Worm (Caenorhabditis elegans) whole organism, young adult: ENCODE measurements around the gene tut-1.

Source experiments
- B0019.2 ChIP-seq: fragments of 200-800 bp; sonication (Bioruptor generic); conservative IDR thresholded peaks from 2 replicates; pipeline ENCODE4 v1.3.6; 2022; ENCODE audit warnings: missing genetic modification reagents, missing genetic modification characterization, missing compliant biosample characterization
- B0336.3 ChIP-seq: fragments of 200-800 bp; sonication (Bioruptor generic); IDR thresholded peaks from 2 replicates; pipeline ENCODE4 v1.3.6; 2022; ENCODE audit warnings: missing genetic modification characterization, missing compliant biosample characterization
- F22D6.2 ChIP-seq: sonication (generic microtip); optimal IDR thresholded peaks from 2 replicates; lab custom pipeline; 2016; ENCODE audit warnings: mild to moderate bottlenecking, missing genetic modification characterization, missing compliant biosample characterization
- F57A8.1 ChIP-seq: fragments of 200-800 bp; sonication (Bioruptor generic); optimal IDR thresholded peaks from 2 replicates; lab custom pipeline; 2018; ENCODE audit warnings: mild to moderate bottlenecking, missing genetic modification characterization, moderate library complexity, missing compliant biosample characterization
- F57C9.4 ChIP-seq: sonication (generic microtip); optimal IDR thresholded peaks from 2 replicates; lab custom pipeline; 2017; ENCODE audit warnings: mild to moderate bottlenecking, missing genetic modification characterization, missing compliant biosample characterization
- K11D2.4 ChIP-seq: fragments of 200-800 bp; sonication (Bioruptor generic); IDR thresholded peaks from 2 replicates; pipeline ENCODE4 v1.3.6; 2022; ENCODE audit warnings: missing genetic modification reagents, missing genetic modification characterization, missing compliant biosample characterization
- K12H6.12 ChIP-seq: fragments of 200-800 bp; sonication (Bioruptor generic); optimal IDR thresholded peaks from 2 replicates; lab custom pipeline; 2018; ENCODE audit warnings: mild to moderate bottlenecking, missing genetic modification characterization, missing compliant biosample characterization
- T07F8.4 ChIP-seq: sonication (generic microtip); optimal IDR thresholded peaks from 2 replicates; lab custom pipeline; 2016; ENCODE audit warnings: mild to moderate bottlenecking, missing genetic modification characterization, moderate library complexity, missing compliant biosample characterization
- Y53G8AR.9 ChIP-seq: fragments of 200-800 bp; sonication (Bioruptor generic); conservative IDR thresholded peaks from 2 replicates; pipeline ENCODE4 v1.3.6; 2022; ENCODE audit warnings: missing genetic modification reagents, missing genetic modification characterization, missing compliant biosample characterization
- bed-2 ChIP-seq: fragments of 200-800 bp; sonication (Bioruptor generic); IDR thresholded peaks from 2 replicates; pipeline ENCODE4 v1.3.6; 2022; ENCODE audit warnings: missing genetic modification reagents, missing genetic modification characterization, missing compliant biosample characterization
- cebp-1 ChIP-seq, 2 experiments: fragments of 200-800 bp in 1 of 2; sonication (Bioruptor generic) in 1 of 2; sonication (generic microtip) in 1 of 2; IDR thresholded peaks in 1 of 2; optimal IDR thresholded peaks in 1 of 2; 2 replicates each; pipeline versions ENCODE4 v1.3.6 to Lab custom; 2017 to 2022; ENCODE audit warnings: missing compliant biosample characterization in 2 of 2, missing genetic modification characterization in 2 of 2, mild to moderate bottlenecking in 1 of 2, missing genetic modification reagents in 1 of 2, moderate library complexity in 1 of 2
- die-1 ChIP-seq: sonication (generic microtip); optimal IDR thresholded peaks from 2 replicates; lab custom pipeline; 2016; ENCODE audit warnings: missing genotype, mild to moderate bottlenecking, missing genetic modification characterization, missing compliant biosample characterization
- egrh-3 ChIP-seq: fragments of 200-800 bp; sonication (Bioruptor generic); IDR thresholded peaks from 2 replicates; pipeline ENCODE4 v1.3.6; 2022; ENCODE audit warnings: missing genetic modification reagents, missing genetic modification characterization, missing compliant biosample characterization
- him-1 ChIP-seq: sonication (generic microtip); optimal IDR thresholded peaks from 2 replicates; lab custom pipeline; 2016; ENCODE audit warnings: missing genotype, missing genetic modification reagents, missing genetic modification characterization, missing compliant biosample characterization
- hmg-1.2 ChIP-seq: fragments of 200-800 bp; sonication (Bioruptor generic); IDR thresholded peaks from 2 replicates; pipeline ENCODE4 v1.3.6; 2022; ENCODE audit warnings: missing genetic modification reagents, missing genetic modification characterization, missing compliant biosample characterization
- hrde-1 ChIP-seq: sonication (generic microtip); optimal IDR thresholded peaks from 2 replicates; lab custom pipeline; 2016; ENCODE audit warnings: missing genetic modification characterization, mild to moderate bottlenecking, missing compliant biosample characterization, moderate library complexity, missing genotype, missing genetic modification reagents, borderline replicate concordance
- lag-1 ChIP-seq: fragments of 200-800 bp; sonication (Bioruptor generic); IDR thresholded peaks from 2 replicates; pipeline ENCODE4 v1.3.6; 2022; ENCODE audit warnings: missing genetic modification reagents, missing genetic modification characterization, missing compliant biosample characterization
- lin-26 ChIP-seq: fragments of 200-800 bp; sonication (Bioruptor generic); IDR thresholded peaks from 2 replicates; pipeline ENCODE4 v1.3.6; 2022; ENCODE audit warnings: missing genetic modification reagents, missing genetic modification characterization, missing compliant biosample characterization
- lin-40 ChIP-seq: sonication (generic microtip); optimal IDR thresholded peaks from 2 replicates; lab custom pipeline; 2016; ENCODE audit warnings: missing genetic modification characterization, mild to moderate bottlenecking, missing compliant biosample characterization, missing genotype, missing genetic modification reagents
- lsl-1 ChIP-seq: fragments of 200-800 bp; sonication (Bioruptor generic); optimal IDR thresholded peaks from 2 replicates; lab custom pipeline; 2018; ENCODE audit warnings: mild to moderate bottlenecking, missing genetic modification characterization, moderate library complexity, missing compliant biosample characterization
- mel-28 ChIP-seq: sonication (generic microtip); optimal IDR thresholded peaks from 2 replicates; lab custom pipeline; 2016; ENCODE audit warnings: borderline replicate concordance, mild to moderate bottlenecking, missing genetic modification characterization, missing compliant biosample characterization
- mes-4 ChIP-seq: sonication (generic microtip); optimal IDR thresholded peaks from 2 replicates; lab custom pipeline; 2016; ENCODE audit warnings: missing genotype, missing genetic modification characterization, missing compliant biosample characterization
- nfya-1 ChIP-seq: sonication (generic microtip); optimal IDR thresholded peaks from 2 replicates; lab custom pipeline; 2017; ENCODE audit warnings: antibody characterized with exemption, missing compliant biosample characterization, missing genetic modification characterization, borderline replicate concordance; ENCODE audit not compliant: insufficient read depth
- nfya-2 ChIP-seq: fragments of 200-800 bp; sonication (Bioruptor generic); IDR thresholded peaks from 2 replicates; pipeline ENCODE4 v1.3.6; 2022; ENCODE audit warnings: missing genetic modification reagents, missing genetic modification characterization, missing compliant biosample characterization
- nhr-120 ChIP-seq: fragments of 200-800 bp; sonication (Bioruptor generic); IDR thresholded peaks from 2 replicates; pipeline ENCODE4 v1.3.6; 2022; ENCODE audit warnings: missing genetic modification characterization, missing compliant biosample characterization
- nhr-80 ChIP-seq: sonication (generic microtip); optimal IDR thresholded peaks from 2 replicates; lab custom pipeline; 2016; ENCODE audit warnings: missing genetic modification characterization, missing compliant biosample characterization
- pbrm-1 ChIP-seq: fragments of 200-800 bp; sonication (Bioruptor generic); IDR thresholded peaks from 2 replicates; pipeline ENCODE4 v1.3.6; 2022; ENCODE audit warnings: missing genetic modification reagents, missing genetic modification characterization, missing compliant biosample characterization
- rec-8 ChIP-seq, 2 experiments: sonication (generic microtip); optimal IDR thresholded peaks; 2 replicates each; lab custom pipeline; 2016; ENCODE audit warnings: mild to moderate bottlenecking in 2 of 2, missing genetic modification characterization in 2 of 2, missing genetic modification reagents in 2 of 2, missing genotype in 2 of 2, missing biosample characterization in 1 of 2, missing compliant biosample characterization in 1 of 2, moderate library complexity in 1 of 2
- repo-1 ChIP-seq: sonication (generic microtip); optimal IDR thresholded peaks from 2 replicates; lab custom pipeline; 2017; ENCODE audit warnings: mild to moderate bottlenecking, missing genetic modification characterization, missing compliant biosample characterization
- rpc-1 ChIP-seq, 2 experiments: fragments of 150-350 bp in 1 of 2; sonication (generic microtip) in 1 of 2; optimal IDR thresholded peaks; 2 replicates each; lab custom pipeline; 2014 to 2018; ENCODE audit warnings: missing biosample characterization in 1 of 2, missing genetic modification characterization in 1 of 2, missing genetic modification reagents in 1 of 2, missing genotype in 1 of 2
- snpc-1.1 ChIP-seq: sonication (generic microtip); optimal IDR thresholded peaks from 2 replicates; lab custom pipeline; 2017; ENCODE audit warnings: missing genetic modification characterization, mild to moderate bottlenecking, missing compliant biosample characterization, antibody characterized with exemption, moderate library complexity, missing genotype, missing genetic modification reagents; ENCODE audit not compliant: insufficient read depth
- snpc-1.3 ChIP-seq: sonication (generic microtip); optimal IDR thresholded peaks from 2 replicates; lab custom pipeline; 2017; ENCODE audit warnings: missing genetic modification characterization, mild to moderate bottlenecking, missing compliant biosample characterization, antibody characterized with exemption, moderate library complexity, missing genotype, missing genetic modification reagents; ENCODE audit not compliant: insufficient read depth
- somi-1 ChIP-seq: fragments of 200-800 bp; sonication (Bioruptor generic); optimal IDR thresholded peaks from 2 replicates; lab custom pipeline; 2018; ENCODE audit warnings: mild to moderate bottlenecking, missing genetic modification characterization, missing compliant biosample characterization
- xnd-1 ChIP-seq: sonication (generic microtip); optimal IDR thresholded peaks from 2 replicates; lab custom pipeline; 2016; ENCODE audit warnings: missing genotype, missing genetic modification reagents, missing genetic modification characterization, missing compliant biosample characterization
- zfh-2 ChIP-seq: fragments of 200-800 bp; sonication (Bioruptor generic); conservative IDR thresholded peaks from 2 replicates; pipeline ENCODE4 v1.3.6; 2022; ENCODE audit warnings: missing genetic modification reagents, missing genetic modification characterization, missing compliant biosample characterization
- zim-3 ChIP-seq: sonication (generic microtip); optimal IDR thresholded peaks from 2 replicates; lab custom pipeline; 2017; ENCODE audit warnings: mild to moderate bottlenecking, missing genetic modification characterization, moderate library complexity, missing compliant biosample characterization
- ztf-22 ChIP-seq: fragments of 200-800 bp; sonication (Bioruptor generic); optimal IDR thresholded peaks from 2 replicates; lab custom pipeline; 2018; ENCODE audit warnings: mild to moderate bottlenecking, missing genetic modification characterization, moderate library complexity, missing compliant biosample characterization

tut-1 gene

DNA sequence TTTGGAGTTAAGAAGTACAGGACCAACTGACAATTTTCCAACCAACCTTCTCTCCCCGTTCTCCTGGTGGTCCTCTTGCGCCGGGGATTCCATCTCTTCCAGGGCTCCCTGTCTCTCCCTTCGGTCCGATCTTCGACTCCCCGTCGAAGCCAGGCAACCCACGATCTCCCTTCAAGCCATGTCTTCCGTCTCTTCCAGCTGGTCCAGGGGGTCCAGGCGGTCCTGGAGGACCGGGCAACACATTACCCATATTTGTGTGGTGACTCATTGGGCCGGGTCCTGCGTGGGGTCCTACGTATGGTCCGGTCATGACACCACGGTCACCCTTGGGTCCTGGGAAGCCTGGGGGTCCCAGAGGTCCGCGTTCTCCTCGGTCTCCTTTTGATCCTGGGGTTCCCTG, 19.5 kb upstream of the tut-1 start:
- no peak for TF ChIP-seq somi-1 (GFP tag; lab: Kevin White, UChicago)
- TF ChIP-seq snpc-1.1, result no peak
- TF ChIP-seq nfya-1 (tag; lab: Kevin White, UChicago), result no peak
- TF ChIP-seq rpc-1 (optimal IDR thresholded peaks at IDR 0.05; lab: Kevin White, UChicago), result no peak
- TF ChIP-seq rpc-1 (tag; optimal IDR thresholded peaks at IDR 0.05; lab: Kevin White, UChicago), result no peak
- TF ChIP-seq mes-4, result no peak
- TF ChIP-seq Y53G8AR.9 (GFP tag; lab: Robert Waterston, UW), result no peak
- TF ChIP-seq F57A8.1, result no peak
- peak; percentile 74; the same call in 1 of the 2 replicates for TF ChIP-seq egrh-3 (GFP tag; lab: Robert Waterston, UW)
- TF ChIP-seq zfh-2 (GFP tag; lab: Robert Waterston, UW), result peak; percentile 74

DNA sequence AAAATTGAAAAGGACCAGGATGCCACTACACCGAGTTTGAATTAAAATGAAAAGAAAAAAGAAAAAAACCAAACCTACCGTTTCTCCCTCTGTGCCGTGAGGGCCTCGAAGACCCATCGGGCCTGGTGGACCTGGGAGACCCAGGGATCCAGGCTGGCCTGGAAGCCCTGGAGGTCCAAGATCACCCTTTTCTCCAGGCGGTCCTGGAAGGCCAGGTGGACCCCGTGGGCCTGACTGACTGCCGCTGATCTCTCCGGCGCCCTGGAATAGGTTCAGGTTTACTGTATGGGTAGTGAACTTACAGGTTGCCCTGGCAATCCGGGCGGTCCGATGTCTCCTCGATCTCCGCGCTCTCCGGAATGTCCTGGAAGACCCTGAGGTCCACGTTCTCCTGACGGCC, 18.1 kb upstream of the tut-1 start:
- TF ChIP-seq egrh-3 (GFP tag; lab: Robert Waterston, UW) (peak; percentile 86), zim-3 (tag; lab: Kevin White, UChicago) (no peak), zfh-2 (GFP tag; lab: Robert Waterston, UW) (peak; percentile 80), snpc-1.3 (tag; lab: Kevin White, UChicago) (no peak)

DNA sequence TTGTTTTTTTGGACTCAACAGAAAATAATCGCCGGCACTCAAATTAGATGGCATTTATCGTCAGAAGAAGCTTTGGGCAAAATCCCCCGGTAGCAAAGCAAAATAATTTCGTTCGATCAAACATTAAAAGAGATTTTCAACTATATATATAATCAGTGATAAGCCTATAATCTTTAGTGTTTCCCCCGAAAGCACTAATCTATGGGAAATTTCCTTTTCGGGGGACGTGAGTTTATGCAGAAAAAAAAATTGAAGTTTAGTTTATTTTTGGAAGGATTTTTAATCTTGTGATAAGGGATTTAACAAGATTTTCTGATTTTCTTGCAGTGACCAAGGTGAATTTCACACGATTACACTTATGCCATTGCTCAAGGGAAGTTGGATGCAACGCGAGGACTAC, 12.5 kb upstream of the tut-1 start:
- TF ChIP-seq him-1 (tag; lab: Kevin White, UChicago), result no peak
- TF ChIP-seq Y53G8AR.9 (GFP tag; lab: Robert Waterston, UW), result no peak
- TF ChIP-seq K11D2.4 (GFP tag; lab: Robert Waterston, UW), result no peak
- TF ChIP-seq, all 124 proteins: peak for 0

DNA sequence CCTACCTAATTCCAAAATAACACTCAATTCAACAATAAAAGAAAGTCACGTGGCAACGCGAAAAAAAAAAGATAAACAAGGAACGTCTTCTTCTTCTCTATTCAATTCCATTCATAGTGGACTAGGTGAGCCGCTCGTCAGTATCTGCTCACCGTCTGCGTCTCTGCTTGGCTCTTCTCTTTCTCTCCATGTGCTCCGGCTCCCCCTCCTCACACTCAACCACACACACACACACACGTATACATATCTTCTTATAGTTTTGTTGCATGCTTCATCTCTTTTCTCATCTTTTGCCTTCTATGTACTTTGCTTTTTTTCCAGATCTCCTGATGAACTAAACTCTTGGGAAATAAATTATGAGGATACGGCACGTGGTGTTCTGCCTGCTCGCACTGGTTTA, 10.6 kb upstream of the tut-1 start, which contains the start of gene daf-1:
TSS of gene daf-1 (plus strand) at position 322 of the 400 bp plus-strand sequence.
- no peak for TF ChIP-seq repo-1
- peak; percentile 23 for TF ChIP-seq K12H6.12 (tag; lab: Kevin White, UChicago)
- TF ChIP-seq zfh-2 (GFP tag; lab: Robert Waterston, UW), result 0 out of 2 replicates have a peak, but pooled peaks have one; percentile 25
- peak; percentile 58; the same call in 1 of the 2 replicates for TF ChIP-seq hmg-1.2 (GFP tag; lab: Robert Waterston, UW)

DNA sequence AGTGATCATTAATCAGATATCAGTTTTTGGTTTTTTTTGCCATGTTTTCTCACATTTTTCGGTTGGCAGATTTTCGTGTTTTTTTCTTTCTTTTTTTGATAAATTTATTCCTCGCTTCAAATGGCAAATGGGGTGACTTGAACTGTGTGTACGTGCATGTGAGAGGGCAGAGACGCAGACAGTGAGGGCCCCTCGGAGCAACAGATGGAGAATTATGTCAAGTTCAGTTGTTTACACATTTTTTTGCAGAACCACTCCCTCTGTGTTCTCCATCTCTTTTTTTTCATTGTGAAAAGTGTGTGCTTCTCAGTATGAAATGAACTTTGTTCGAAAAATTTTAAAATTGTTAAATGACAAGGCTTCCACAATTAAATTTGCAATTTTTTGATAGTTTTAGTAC, 8.6 kb upstream of the tut-1 start:
- TF ChIP-seq cebp-1 (GFP tag; IDR thresholded peaks at IDR 0.05; lab: Robert Waterston, UW), result 0 out of 2 replicates have a peak, but pooled peaks have one; percentile 16
- no peak for TF ChIP-seq cebp-1 (tag; optimal IDR thresholded peaks at IDR 0.05; lab: Kevin White, UChicago)
- no peak for TF ChIP-seq T07F8.4 (tag; lab: Kevin White, UChicago)
- TF ChIP-seq, all 124 proteins: peak for 1

DNA sequence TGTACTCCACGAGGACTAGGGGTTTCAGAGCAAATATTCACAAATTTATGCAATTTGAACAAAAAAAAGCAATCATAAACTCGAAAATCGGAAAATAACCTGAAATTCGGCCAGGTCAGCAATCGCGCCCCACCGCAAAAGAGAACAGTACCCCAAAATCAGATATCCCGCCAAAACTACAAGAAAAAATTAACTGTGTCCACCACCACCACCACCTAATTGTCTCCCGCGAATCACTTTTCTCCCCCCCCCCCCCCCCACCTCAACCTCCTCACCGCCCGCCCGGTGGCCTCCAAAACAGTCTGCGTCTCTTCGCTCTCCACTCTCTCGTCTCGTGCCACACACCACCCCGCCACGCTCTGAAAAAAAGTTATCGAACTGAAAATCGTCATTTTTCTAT, 7.0 kb upstream of the tut-1 start:
- no peak for TF ChIP-seq die-1 (tag; lab: Kevin White, UChicago)
- TF ChIP-seq F57C9.4 (tag; lab: Kevin White, UChicago), result no peak
- no peak for TF ChIP-seq mel-28 (tag; lab: Kevin White, UChicago)
- TF ChIP-seq F22D6.2 (tag; lab: Kevin White, UChicago), result no peak
- TF ChIP-seq xnd-1 (tag; lab: Kevin White, UChicago), result no peak
- TF ChIP-seq nfya-2 (GFP tag; lab: Robert Waterston, UW), result no peak
- no peak for TF ChIP-seq nhr-120 (GFP tag; lab: Robert Waterston, UW)
- no peak for TF ChIP-seq B0019.2 (GFP tag; lab: Robert Waterston, UW)
- no peak for TF ChIP-seq hrde-1 (tag; lab: Kevin White, UChicago)
- TF ChIP-seq lin-26 (GFP tag; lab: Robert Waterston, UW), result 0 out of 2 replicates have a peak, but pooled peaks have one; percentile 12
- TF ChIP-seq nhr-80 (tag; lab: Kevin White, UChicago), result no peak
- TF ChIP-seq rec-8 (tag; optimal IDR thresholded peaks at IDR 0.05; lab: Kevin White, UChicago), result no peak
- TF ChIP-seq B0336.3 (GFP tag; lab: Robert Waterston, UW), result 0 out of 2 replicates have a peak, but pooled peaks have one; percentile 18
- TF ChIP-seq ztf-22, result no peak
- no peak for TF ChIP-seq bed-2 (GFP tag; lab: Robert Waterston, UW)
- no peak for TF ChIP-seq lag-1
- peak; percentile 32; the same call in 1 of the 2 replicates for TF ChIP-seq hmg-1.2 (GFP tag; lab: Robert Waterston, UW)
- peak; percentile 41 for TF ChIP-seq lsl-1
- no peak for TF ChIP-seq pbrm-1
- TF ChIP-seq lin-40 (tag; lab: Kevin White, UChicago), result no peak
